Worm (Caenorhabditis elegans): ENCODE results near the gene F52E1.9.

The F52E1.9 gene

ce11 chrV:8387056-8387455 lies 15.4 kb downstream of the F52E1.9 start, which contains the start of gene gcy-7:
Gene gcy-7 (plus strand): TSS chrV:8387356.
- no peak for TF ChIP-seq nhr-77 (tag; optimal IDR thresholded peaks at IDR 0.05)
- no peak for TF ChIP-seq egl-13 (tag; optimal IDR thresholded peaks at IDR 0.05)
- TF ChIP-seq hpl-2 (GFP tag; optimal IDR thresholded peaks at IDR 0.05) = no peak

ce11 chrV:8385879-8386530 lies 16.5 kb downstream of the F52E1.9 start, which contains the start of gene hsp-17:
Gene hsp-17 (minus strand): TSS chrV:8385929.
- TF ChIP-seq elt-2 (tag; optimal IDR thresholded peaks at IDR 0.05) (peak; percentile 66), nhr-77 (tag; optimal IDR thresholded peaks at IDR 0.05) (no peak), mep-1 (tag; optimal IDR thresholded peaks at IDR 0.05) (no peak), nhr-19 (GFP tag; conservative IDR thresholded peaks at IDR 0.05) (no peak), swsn-7 (tag; optimal IDR thresholded peaks at IDR 0.05) (no peak), ceh-90 (tag; optimal IDR thresholded peaks at IDR 0.05) (no peak), irx-1 (tag; optimal IDR thresholded peaks at IDR 0.05) (no peak), nhr-47 (tag; optimal IDR thresholded peaks at IDR 0.05) (no peak), unc-30 (tag; optimal IDR thresholded peaks at IDR 0.05) (no peak), xbp-1 (tag; optimal IDR thresholded peaks at IDR 0.05) (no peak), skn-1 (tag; optimal IDR thresholded peaks at IDR 0.05) (no peak), ceh-8 (GFP tag; optimal IDR thresholded peaks at IDR 0.05) (no peak), hlh-17 (GFP tag; optimal IDR thresholded peaks at IDR 0.05; ENCODE audit: borderline replicate concordance) (no peak), dpl-1 (GFP tag; optimal IDR thresholded peaks at IDR 0.05) (no peak), pqm-1 (tag; optimal IDR thresholded peaks at IDR 0.05) (peak; percentile 24), ceh-88 (GFP tag; IDR thresholded peaks at IDR 0.05) (no peak), lsy-2 (tag; optimal IDR thresholded peaks at IDR 0.05) (no peak), fkh-4 (tag; optimal IDR thresholded peaks at IDR 0.05; ENCODE audit: borderline replicate concordance) (no peak), efl-1 (optimal IDR thresholded peaks at IDR 0.05) (no peak), efl-1 (GFP tag; optimal IDR thresholded peaks at IDR 0.05 in 1 of 2) (peak in 1 of 2 experiments; percentile 45), lir-3 (tag; optimal IDR thresholded peaks at IDR 0.05; ENCODE audit: poor library complexity) (no peak), ama-1 (optimal IDR thresholded peaks at IDR 0.05) (no peak), nhr-237 (tag; optimal IDR thresholded peaks at IDR 0.05) (no peak), nhr-71 (tag; optimal IDR thresholded peaks at IDR 0.05) (no peak)

- TF ChIP-seq grh-1 (GFP tag; IDR thresholded peaks at IDR 0.05) = no peak
- no peak for TF ChIP-seq snpc-4 (tag; optimal IDR thresholded peaks at IDR 0.05)
- no peak for TF ChIP-seq pax-3 (tag; optimal IDR thresholded peaks at IDR 0.05)
- TF ChIP-seq mdl-1 (tag; optimal IDR thresholded peaks at IDR 0.05) = no peak
- no peak for TF ChIP-seq sox-4 (tag; optimal IDR thresholded peaks at IDR 0.05)
- no peak for TF ChIP-seq unc-130 (tag; optimal IDR thresholded peaks at IDR 0.05)
- TF ChIP-seq sptf-1 (tag; optimal IDR thresholded peaks at IDR 0.05) = no peak
- no peak for TF ChIP-seq C04F5.9 (tag; optimal IDR thresholded peaks at IDR 0.05)
- no peak for TF ChIP-seq skn-1 (tag; optimal IDR thresholded peaks at IDR 0.05)
- TF ChIP-seq tbx-2 (tag; optimal IDR thresholded peaks at IDR 0.05) = no peak
Observed at ce11 chrV:8384809-8385208, 17.7 kb downstream of the F52E1.9 start.

- no peak for TF ChIP-seq sox-4 (tag; optimal IDR thresholded peaks at IDR 0.05)
- no peak for TF ChIP-seq C34B4.2 (tag; optimal IDR thresholded peaks at IDR 0.05)
- TF ChIP-seq ceh-90 (tag; optimal IDR thresholded peaks at IDR 0.05) = no peak
- peak; percentile 14 for TF ChIP-seq nhr-71 (tag; optimal IDR thresholded peaks at IDR 0.05)
- TF ChIP-seq jun-1 (tag; optimal IDR thresholded peaks at IDR 0.05) = peak; percentile 24
- no peak for TF ChIP-seq zag-1 (tag; optimal IDR thresholded peaks at IDR 0.05)
- TF ChIP-seq ceh-8 (GFP tag; optimal IDR thresholded peaks at IDR 0.05) = no peak
- TF ChIP-seq elt-2 (tag; optimal IDR thresholded peaks at IDR 0.05) = peak; percentile 95
- TF ChIP-seq egl-13 (tag; optimal IDR thresholded peaks at IDR 0.05) = no peak
- TF ChIP-seq lin-35 (GFP tag; optimal IDR thresholded peaks at IDR 0.05) = peak in 1 of 2 experiments; percentile 45
- no peak for TF ChIP-seq unc-130 (tag; optimal IDR thresholded peaks at IDR 0.05)
- no peak for TF ChIP-seq ets-5 (GFP tag; IDR thresholded peaks at IDR 0.05)
- no peak for TF ChIP-seq nhr-20 (tag; optimal IDR thresholded peaks at IDR 0.05)
- no peak for TF ChIP-seq nhr-47 (tag; optimal IDR thresholded peaks at IDR 0.05)
- no peak for TF ChIP-seq vab-15 (tag; optimal IDR thresholded peaks at IDR 0.05)
Observed at ce11 chrV:8383716-8384115, 18.8 kb downstream of the F52E1.9 start, which contains the start of gene F52E1.14. Gene F52E1.14 (plus strand): TSS chrV:8383922.

Measured in whole organism, L1 larva.